Fruit fly (Drosophila melanogaster): ENCODE data around the gene CG9519.

- no peak for TF ChIP-seq CG13204 (GFP tag; optimal IDR thresholded peaks at IDR 0.05)
- TF ChIP-seq CG12605 (GFP tag; IDR thresholded peaks at IDR 0.05), result no peak
- TF ChIP-seq Pif1A (GFP tag; optimal IDR thresholded peaks at IDR 0.05), result peak; percentile 18
- peak; percentile 9 for TF ChIP-seq Pif1B (GFP tag; optimal IDR thresholded peaks at IDR 0.05)
Observed at dm6 chrX:14805646-14806045, 50.5 kb downstream of the CG9519 start.
